Worm (Caenorhabditis elegans) whole organism, L4/young adult: Measurements from ENCODE around the gene C16A11.2.

Experiments
- W03F9.2 ChIP-seq: fragments of 150-350 bp; optimal IDR thresholded peaks from 2 replicates; lab custom pipeline; 2014; ENCODE audit warnings: missing biosample characterization, missing genetic modification characterization
- dao-5 ChIP-seq: sonication (generic microtip); optimal IDR thresholded peaks from 2 replicates; lab custom pipeline; 2016; ENCODE audit warnings: missing genotype, missing genetic modification characterization, moderate library complexity, missing compliant biosample characterization
- him-1 ChIP-seq: sonication (generic microtip); optimal IDR thresholded peaks from 2 replicates; lab custom pipeline; 2016; ENCODE audit warnings: missing genotype, missing genetic modification reagents, missing genetic modification characterization, missing compliant biosample characterization

DNA sequence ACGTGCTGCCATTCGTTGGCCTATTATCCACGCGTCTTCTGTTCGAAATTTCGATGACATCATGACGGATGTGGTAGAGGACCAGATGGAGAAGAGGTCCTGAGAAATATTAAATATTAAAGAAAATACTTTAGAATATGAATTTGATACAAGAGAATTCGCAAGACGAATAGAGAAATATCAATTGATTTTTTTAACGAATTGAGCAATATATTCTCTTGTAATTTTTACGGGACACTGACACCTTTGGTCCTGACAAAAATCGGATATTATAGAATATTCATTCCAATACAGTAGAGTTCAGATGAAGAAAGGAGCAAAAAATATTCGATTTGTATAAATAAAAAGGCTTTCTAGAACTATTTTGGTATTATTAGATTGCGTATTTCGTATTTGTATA is 50.1 kb downstream of the C16A11.2 start, which contains the start of gene C01F1.6:
- TF ChIP-seq him-1 (tag; lab: Kevin White, UChicago) (no peak), W03F9.2 (no peak), dao-5 (tag; lab: Kevin White, UChicago) (no peak)
